Fruit fly (Drosophila melanogaster) Kc167 (cell line): ENCODE measurements around the gene CG18746.

Source experiments
- h ChIP-seq: fragments of >200 bp; optimal IDR thresholded peaks from 3 replicates; lab custom pipeline; 2018; ENCODE audit warnings: missing external identifiers
- psq ChIP-seq: fragments of >200 bp; optimal IDR thresholded peaks from 2 replicates; lab custom pipeline; 2017; ENCODE audit warnings: missing external identifiers
- ttk ChIP-seq: sonication (Bioruptor generic); optimal IDR thresholded peaks from 2 replicates; lab custom pipeline; 2017; ENCODE audit warnings: missing external identifiers

- no peak for TF ChIP-seq ttk (lab: Kevin White, UChicago)
- TF ChIP-seq h = no peak
- TF ChIP-seq psq (lab: Kevin White, UChicago) = no peak
Measured at dm6 chr3R:7811514-7811913, 21.5 kb upstream of the CG18746 start, which contains the start of gene CG31473.
